Fruit fly (Drosophila melanogaster) whole organism, embryonic: ENCODE results near the gene CG31793.
A peak's percentile ranks its signal among the peaks of the same experiment; 100 is the strongest.

Experiments
- ATbp ChIP-seq: fragments of 200-800 bp; sonication (Bioruptor generic); optimal IDR thresholded peaks from 2 replicates; lab custom pipeline; 2017; ENCODE audit warnings: missing biosample characterization, mild to moderate bottlenecking, missing genetic modification characterization, missing genetic modification reagents
- Atf3 ChIP-seq: fragments of 200-800 bp; sonication (Bioruptor generic); optimal IDR thresholded peaks from 3 replicates; lab custom pipeline; 2016; ENCODE audit warnings: missing biosample characterization, missing genetic modification characterization
- Atf6 ChIP-seq: fragments of 200-800 bp; sonication (Bioruptor generic); IDR thresholded peaks from 2 replicates; pipeline ENCODE4 v1.3.6; 2022; ENCODE audit warnings: missing biosample characterization, missing genetic modification characterization
- BEAF-32 ChIP-seq: fragments of 200-800 bp; sonication (Bioruptor generic); optimal IDR thresholded peaks from 3 replicates; lab custom pipeline; 2017; ENCODE audit warnings: missing biosample characterization, missing genetic modification characterization, mild to moderate bottlenecking, moderate library complexity, missing genetic modification reagents
- Bgb ChIP-seq: fragments of 200-800 bp; sonication (Bioruptor generic); IDR thresholded peaks from 2 replicates; pipeline ENCODE4 v1.3.6; 2022; ENCODE audit warnings: missing biosample characterization, missing genetic modification characterization; ENCODE audit not compliant: partially characterized antibody
- C15 ChIP-seq: fragments of 200-800 bp; sonication (Bioruptor generic); IDR thresholded peaks from 3 replicates; pipeline ENCODE4 v1.3.6; 2022; ENCODE audit warnings: missing biosample characterization, missing genetic modification characterization
- CG1024 ChIP-seq: fragments of 200-800 bp; sonication (Bioruptor generic); IDR thresholded peaks from 2 replicates; pipeline ENCODE4 v1.3.6; 2022; ENCODE audit warnings: missing biosample characterization, missing genetic modification characterization
- CG10366 ChIP-seq: fragments of 200-800 bp; sonication (Bioruptor generic); IDR thresholded peaks from 2 replicates; pipeline ENCODE4 v1.3.6; 2022; ENCODE audit warnings: missing biosample characterization, missing genetic modification characterization
- CG11398 ChIP-seq: fragments of 200-800 bp; sonication (Bioruptor generic); optimal IDR thresholded peaks from 2 replicates; lab custom pipeline; 2016; ENCODE audit warnings: missing biosample characterization, missing genetic modification characterization
- CG11696 ChIP-seq: fragments of 200-800 bp; sonication (Bioruptor generic); IDR thresholded peaks from 2 replicates; pipeline ENCODE4 v1.3.6; 2022; ENCODE audit warnings: missing biosample characterization, missing genetic modification characterization
- CG12391 ChIP-seq: fragments of 200-800 bp; sonication (Bioruptor generic); optimal IDR thresholded peaks from 3 replicates; lab custom pipeline; 2018; ENCODE audit warnings: missing biosample characterization, mild to moderate bottlenecking, missing genetic modification characterization, moderate library complexity
- CG12769 ChIP-seq: fragments of 200-800 bp; sonication (Bioruptor generic); optimal IDR thresholded peaks from 2 replicates; lab custom pipeline; 2019; ENCODE audit warnings: missing biosample characterization, mild to moderate bottlenecking, missing genetic modification characterization, moderate library complexity
- CG15696 ChIP-seq: fragments of 200-800 bp; sonication (Bioruptor generic); optimal IDR thresholded peaks from 2 replicates; lab custom pipeline; 2019; ENCODE audit warnings: missing biosample characterization, mild to moderate bottlenecking, missing genetic modification characterization, moderate library complexity
- CG18476 ChIP-seq: fragments of 200-800 bp; sonication (Bioruptor generic); optimal IDR thresholded peaks from 2 replicates; lab custom pipeline; 2016; ENCODE audit warnings: missing biosample characterization, mild to moderate bottlenecking, missing genetic modification characterization
- CG18599 ChIP-seq: fragments of 200-800 bp; sonication (Bioruptor generic); optimal IDR thresholded peaks from 3 replicates; lab custom pipeline; 2017; ENCODE audit warnings: missing biosample characterization, missing genetic modification characterization, mild to moderate bottlenecking, moderate library complexity, missing genetic modification reagents
- CG2889 ChIP-seq: fragments of 200-800 bp; sonication (Bioruptor generic); IDR thresholded peaks from 3 replicates; pipeline ENCODE4 v1.3.6; 2022; ENCODE audit warnings: missing biosample characterization, missing genetic modification characterization
- CG31365 ChIP-seq: fragments of 200-800 bp; sonication (Bioruptor generic); optimal IDR thresholded peaks from 2 replicates; lab custom pipeline; 2018; ENCODE audit warnings: missing biosample characterization, mild to moderate bottlenecking, missing genetic modification characterization
- CG33213 ChIP-seq: fragments of 200-800 bp; sonication (Bioruptor generic); optimal IDR thresholded peaks from 3 replicates; lab custom pipeline; 2016; ENCODE audit warnings: missing biosample characterization, missing genetic modification characterization
- D19B ChIP-seq: fragments of 200-800 bp; sonication (Bioruptor generic); optimal IDR thresholded peaks from 2 replicates; lab custom pipeline; 2017; ENCODE audit warnings: missing biosample characterization, mild to moderate bottlenecking, missing genetic modification characterization
- Dek ChIP-seq: fragments of 200-800 bp; sonication (Bioruptor generic); optimal IDR thresholded peaks from 3 replicates; lab custom pipeline; 2019; ENCODE audit warnings: missing biosample characterization, mild to moderate bottlenecking, missing genetic modification characterization, moderate library complexity
- ERR ChIP-seq: fragments of 200-800 bp; sonication (Bioruptor generic); optimal IDR thresholded peaks from 2 replicates; lab custom pipeline; 2016; ENCODE audit warnings: missing biosample characterization, missing genetic modification characterization
- Ets65A ChIP-seq: fragments of 200-800 bp; sonication (Bioruptor generic); peaks from one replicate; lab custom pipeline; 2016; ENCODE audit warnings: missing biosample characterization, missing genetic modification characterization
- Gsc ChIP-seq: fragments of 200-800 bp; sonication (Bioruptor generic); IDR thresholded peaks from 2 replicates; pipeline ENCODE4 v1.3.6; 2022; ENCODE audit warnings: missing biosample characterization, missing genetic modification characterization
- Hr39 ChIP-seq: fragments of >200 bp; optimal IDR thresholded peaks from 2 replicates; lab custom pipeline; 2017
- Kr ChIP-seq: fragments of 200-800 bp; sonication (Bioruptor generic); optimal IDR thresholded peaks from 2 replicates; lab custom pipeline; 2017; ENCODE audit warnings: missing biosample characterization, mild to moderate bottlenecking, missing genetic modification characterization
- MESR4 ChIP-seq: fragments of 200-800 bp; sonication (Bioruptor generic); optimal IDR thresholded peaks from 2 replicates; lab custom pipeline; 2018; ENCODE audit warnings: missing biosample characterization, mild to moderate bottlenecking, missing genetic modification characterization, moderate library complexity
- PHDP ChIP-seq: fragments of 200-800 bp; sonication (Bioruptor generic); optimal IDR thresholded peaks from 3 replicates; lab custom pipeline; 2018; ENCODE audit warnings: missing biosample characterization, mild to moderate bottlenecking, missing genetic modification characterization, moderate library complexity
- Sin3A ChIP-seq: fragments of >200 bp; optimal IDR thresholded peaks from 2 replicates; lab custom pipeline; 2018
- Sry-δ ChIP-seq: fragments of 200-800 bp; sonication (Bioruptor generic); optimal IDR thresholded peaks from 2 replicates; lab custom pipeline; 2016; ENCODE audit warnings: missing biosample characterization, missing genetic modification characterization
- Vsx1 ChIP-seq: fragments of 200-800 bp; sonication (Bioruptor generic); optimal IDR thresholded peaks from 2 replicates; lab custom pipeline; 2017; ENCODE audit warnings: missing biosample characterization, mild to moderate bottlenecking, missing genetic modification characterization, missing genetic modification reagents
- bcd ChIP-seq: fragments of 200-800 bp; sonication (Bioruptor generic); optimal IDR thresholded peaks from 2 replicates; lab custom pipeline; 2017; ENCODE audit warnings: missing biosample characterization, mild to moderate bottlenecking, missing genetic modification characterization
- corto ChIP-seq: fragments of 200-800 bp; sonication (Bioruptor generic); optimal IDR thresholded peaks from 2 replicates; lab custom pipeline; 2016; ENCODE audit warnings: missing biosample characterization, mild to moderate bottlenecking, missing genetic modification characterization, moderate library complexity
- dm ChIP-seq: fragments of 200-800 bp; sonication (Bioruptor generic); optimal IDR thresholded peaks from 3 replicates; lab custom pipeline; 2016; ENCODE audit warnings: missing biosample characterization, missing genetic modification characterization
- dmrt99B ChIP-seq: fragments of 200-800 bp; sonication (Bioruptor generic); optimal IDR thresholded peaks from 2 replicates; lab custom pipeline; 2018; ENCODE audit warnings: missing biosample characterization, mild to moderate bottlenecking, missing genetic modification characterization, moderate library complexity
- fru ChIP-seq: fragments of >200 bp; optimal IDR thresholded peaks from 2 replicates; lab custom pipeline; 2017
- gem ChIP-seq: fragments of 200-800 bp; sonication (Bioruptor generic); optimal IDR thresholded peaks from 2 replicates; lab custom pipeline; 2019; ENCODE audit warnings: missing biosample characterization, mild to moderate bottlenecking, missing genetic modification characterization, moderate library complexity
- gro ChIP-seq: fragments of 200-800 bp; sonication (Bioruptor generic); optimal IDR thresholded peaks from 2 replicates; lab custom pipeline; 2016; ENCODE audit warnings: missing biosample characterization, missing genetic modification characterization
- gsb-n ChIP-seq: fragments of 200-800 bp; sonication (Bioruptor generic); optimal IDR thresholded peaks from 3 replicates; lab custom pipeline; 2018; ENCODE audit warnings: missing biosample characterization, mild to moderate bottlenecking, missing genetic modification characterization
- lola ChIP-seq, 3 experiments: fragments of >200 bp in 2 of 3; fragments of 200-800 bp in 1 of 3; sonication (Bioruptor generic) in 1 of 3; optimal IDR thresholded peaks; 2 replicates each; lab custom pipeline; 2017 to 2019; ENCODE audit warnings: missing biosample characterization in 3 of 3, missing genetic modification characterization in 3 of 3, mild to moderate bottlenecking in 1 of 3, moderate library complexity in 1 of 3
- odd ChIP-seq: fragments of 200-800 bp; sonication (Bioruptor generic); optimal IDR thresholded peaks from 2 replicates; lab custom pipeline; 2017; ENCODE audit warnings: missing biosample characterization, mild to moderate bottlenecking, missing genetic modification characterization
- prd ChIP-seq, 3 experiments: fragments of >200 bp in 2 of 3; fragments of 200-800 bp in 1 of 3; sonication (Bioruptor generic) in 1 of 3; optimal IDR thresholded peaks in 2 of 3; IDR thresholded peaks in 1 of 3; 2 replicates in 2 of 3; 3 replicates in 1 of 3; pipeline versions ENCODE4 v1.3.6 to Lab custom; 2017 to 2022; ENCODE audit warnings: missing biosample characterization in 1 of 3, missing genetic modification characterization in 1 of 3
- psq ChIP-seq: fragments of 200-800 bp; sonication (Bioruptor generic); optimal IDR thresholded peaks from 2 replicates; lab custom pipeline; 2017; ENCODE audit warnings: missing biosample characterization, missing genetic modification characterization
- salm ChIP-seq: fragments of 200-800 bp; sonication (Bioruptor generic); optimal IDR thresholded peaks from 2 replicates; lab custom pipeline; 2018; ENCODE audit warnings: missing biosample characterization, mild to moderate bottlenecking, missing genetic modification characterization
- seq ChIP-seq: fragments of 200-800 bp; sonication (Bioruptor generic); IDR thresholded peaks from 2 replicates; pipeline ENCODE4 v1.3.6; 2022; ENCODE audit warnings: missing biosample characterization, missing genetic modification characterization
- sob ChIP-seq: fragments of 200-800 bp; sonication (Bioruptor generic); IDR thresholded peaks from 2 replicates; pipeline ENCODE4 v1.3.6; 2022; ENCODE audit warnings: missing biosample characterization, missing genetic modification characterization
- tna ChIP-seq: fragments of 200-800 bp; sonication (Bioruptor generic); IDR thresholded peaks from 2 replicates; pipeline ENCODE4 v1.3.6; 2022; ENCODE audit warnings: missing biosample characterization, missing genetic modification characterization; ENCODE audit not compliant: partially characterized antibody
- vnd ChIP-seq: fragments of 200-800 bp; sonication (Bioruptor generic); IDR thresholded peaks from 3 replicates; pipeline ENCODE4 v1.3.6; 2022; ENCODE audit warnings: missing biosample characterization, missing genetic modification characterization; ENCODE audit not compliant: partially characterized antibody
- wor ChIP-seq: fragments of 200-800 bp; sonication (Bioruptor generic); IDR thresholded peaks from 2 replicates; pipeline ENCODE4 v1.3.6; 2022; ENCODE audit warnings: missing biosample characterization, missing genetic modification characterization
- zen ChIP-seq: fragments of 200-800 bp; sonication (Bioruptor generic); optimal IDR thresholded peaks from 3 replicates; lab custom pipeline; 2018; ENCODE audit warnings: missing biosample characterization, mild to moderate bottlenecking, missing genetic modification characterization, moderate library complexity
- zf30C ChIP-seq: fragments of 200-800 bp; sonication (Bioruptor generic); optimal IDR thresholded peaks from 3 replicates; lab custom pipeline; 2018; ENCODE audit warnings: missing biosample characterization, mild to moderate bottlenecking, missing genetic modification characterization

CG31793 gene

dm6 chr2L:19051534-19052100 is 48.5 kb downstream of the CG31793 start, which contains the start of gene Rpn3 (continued):
- TF ChIP-seq Vsx1 (GFP tag; lab: Kevin White, UChicago) (no peak), vnd (GFP tag; lab: Robert Waterston, UW) (peak; percentile 72), seq (peak; percentile 53; the same call in 1 of the 2 replicates), CG12391 (tag; lab: Kevin White, UChicago) (peak; percentile 93), gem (tag; lab: Kevin White, UChicago) (peak; percentile 94), zen (tag; lab: Kevin White, UChicago) (peak; percentile 84), CG10366 (GFP tag; lab: Robert Waterston, UW) (peak; percentile 84), Bgb (GFP tag; lab: Robert Waterston, UW) (peak; percentile 40; the same call in 1 of the 2 replicates), Dek (tag; lab: Kevin White, UChicago) (peak; percentile 75), dm (GFP tag; lab: Kevin White, UChicago) (peak; percentile 80), tna (GFP tag; lab: Robert Waterston, UW) (peak; percentile 61), CG31365 (tag; lab: Kevin White, UChicago) (no peak), CG18476 (GFP tag; lab: Kevin White, UChicago) (peak; percentile 75), wor (GFP tag; lab: Robert Waterston, UW) (peak; percentile 71), Sry-δ (GFP tag; lab: Kevin White, UChicago) (peak; percentile 65), CG15696 (tag; lab: Kevin White, UChicago) (peak; percentile 66), gsb-n (tag; lab: Kevin White, UChicago) (peak; percentile 69), salm (tag; lab: Kevin White, UChicago) (peak; percentile 68), C15 (peak; percentile 73; the same call in 1 of the 3 replicates), CG11398 (peak; percentile 51), ATbp (GFP tag; lab: Kevin White, UChicago) (no peak), gro (GFP tag; lab: Kevin White, UChicago) (peak; percentile 47), CG11696 (GFP tag; lab: Robert Waterston, UW) (peak; percentile 74), fru (no peak), ERR (no peak), prd (optimal IDR thresholded peaks at IDR 0.05; lab: Kevin White, UChicago) (no peak), prd (GFP tag; IDR thresholded peaks at IDR 0.05; lab: Robert Waterston, UW) (peak; percentile 92), Atf3 (GFP tag; lab: Kevin White, UChicago) (peak; percentile 76), BEAF-32 (GFP tag; lab: Kevin White, UChicago) (peak; percentile 70), Atf6 (GFP tag; lab: Robert Waterston, UW) (peak; percentile 90), CG2889 (GFP tag; lab: Robert Waterston, UW) (peak; percentile 82), Sin3A (no peak), psq (GFP tag; lab: Kevin White, UChicago) (peak; percentile 34), Gsc (GFP tag; lab: Robert Waterston, UW) (peak; percentile 19; the same call in 1 of the 2 replicates), corto (GFP tag; lab: Kevin White, UChicago) (no peak), CG12769 (tag; lab: Kevin White, UChicago) (no peak), Ets65A (GFP tag; lab: Kevin White, UChicago) (peak; percentile 93), zf30C (GFP tag; lab: Kevin White, UChicago) (peak; percentile 96), D19B (GFP tag; lab: Kevin White, UChicago) (no peak), sob (GFP tag; lab: Robert Waterston, UW) (peak; percentile 86), Kr (no peak), odd (GFP tag; lab: Kevin White, UChicago) (no peak), bcd (GFP tag; lab: Kevin White, UChicago) (peak; percentile 74), CG18599 (GFP tag; lab: Kevin White, UChicago) (peak; percentile 81), lola (GFP tag; optimal IDR thresholded peaks at IDR 0.05; lab: Kevin White, UChicago) (peak in 1 of 3 experiments; percentile 77), CG1024 (peak; percentile 70), PHDP (tag; lab: Kevin White, UChicago) (peak; percentile 83), dmrt99B (tag; lab: Kevin White, UChicago) (peak; percentile 80), Hr39 (lab: Kevin White, UChicago) (no peak), MESR4 (GFP tag; lab: Kevin White, UChicago) (peak; percentile 65), CG33213 (peak; percentile 61)
